Worm (Caenorhabditis elegans) whole organism, late embryonic: ENCODE results near the gene faah-6.

Experiments
- C38D4.7 ChIP-seq: fragments of 200-800 bp; sonication (Bioruptor generic); optimal IDR thresholded peaks from 2 replicates; lab custom pipeline; 2018; ENCODE audit warnings: mild to moderate bottlenecking, missing genetic modification characterization, moderate library complexity, missing compliant biosample characterization
- ama-1 ChIP-seq: fragments of 150-350 bp; optimal IDR thresholded peaks from 2 replicates; lab custom pipeline; 2014
- fkh-10 ChIP-seq: fragments of 150-350 bp; optimal IDR thresholded peaks from 2 replicates; lab custom pipeline; 2014; ENCODE audit warnings: missing biosample characterization, missing genetic modification reagents, missing genetic modification characterization
- gmeb-2 ChIP-seq: sonication (generic microtip); optimal IDR thresholded peaks from 2 replicates; lab custom pipeline; 2016; ENCODE audit warnings: missing genetic modification characterization, inconsistent platforms, missing compliant biosample characterization
- lin-11 ChIP-seq: fragments of 200-800 bp; sonication (Bioruptor generic); optimal IDR thresholded peaks from 2 replicates; lab custom pipeline; 2018; ENCODE audit warnings: mild to moderate bottlenecking, missing genetic modification characterization, missing compliant biosample characterization
- nhr-11 ChIP-seq: fragments of 150-350 bp; optimal IDR thresholded peaks from 2 replicates; lab custom pipeline; 2014; ENCODE audit warnings: missing biosample characterization, missing genetic modification characterization
- nhr-232 ChIP-seq: sonication (generic microtip); optimal IDR thresholded peaks from 2 replicates; lab custom pipeline; 2016; ENCODE audit warnings: missing genetic modification characterization, missing compliant biosample characterization
- pha-2 ChIP-seq: sonication (generic microtip); optimal IDR thresholded peaks from 2 replicates; lab custom pipeline; 2017; ENCODE audit warnings: mild to moderate bottlenecking, missing genetic modification characterization, missing compliant biosample characterization
- pha-4 ChIP-seq: fragments of 150-350 bp; optimal IDR thresholded peaks from 2 replicates; lab custom pipeline; 2018; ENCODE audit warnings: missing biosample characterization, missing genetic modification reagents, missing genetic modification characterization
- pqm-1 ChIP-seq: sonication (generic microtip); optimal IDR thresholded peaks from 2 replicates; lab custom pipeline; 2016; ENCODE audit warnings: missing genetic modification characterization, missing compliant biosample characterization
- rnt-1 ChIP-seq: sonication (generic microtip); optimal IDR thresholded peaks from 2 replicates; lab custom pipeline; 2016; ENCODE audit warnings: missing genetic modification characterization, missing compliant biosample characterization
- sdc-2 ChIP-seq: sonication (generic microtip); optimal IDR thresholded peaks from 2 replicates; lab custom pipeline; 2016; ENCODE audit warnings: missing genotype, missing genetic modification characterization, missing compliant biosample characterization
- sox-2 ChIP-seq: fragments of 200-800 bp; sonication (Bioruptor generic); IDR thresholded peaks from 2 replicates; pipeline ENCODE4 v1.3.6; 2022; ENCODE audit warnings: missing genetic modification reagents, missing genetic modification characterization, missing compliant biosample characterization
- unc-86 ChIP-seq: sonication (generic microtip); optimal IDR thresholded peaks from 2 replicates; lab custom pipeline; 2016; ENCODE audit warnings: missing genetic modification characterization, missing compliant biosample characterization

ce11 chrIII:11616446-11616845 lies 33.8 kb upstream of the faah-6 start, which contains the start of gene ceh-91:
- TF ChIP-seq pha-2 (tag; lab: Kevin White, UChicago) (no peak), gmeb-2 (no peak), nhr-11 (no peak), pqm-1 (tag; lab: Kevin White, UChicago) (no peak), ama-1 (lab: Kevin White, UChicago) (no peak), rnt-1 (tag; lab: Kevin White, UChicago) (no peak), pha-4 (no peak), fkh-10 (GFP tag; lab: Kevin White, UChicago) (no peak), C38D4.7 (GFP tag; lab: Kevin White, UChicago) (no peak), sdc-2 (tag; lab: Kevin White, UChicago) (no peak), unc-86 (tag; lab: Kevin White, UChicago) (no peak), lin-11 (tag; lab: Kevin White, UChicago) (no peak), sox-2 (no peak), nhr-232 (tag; lab: Kevin White, UChicago) (no peak)
